Fruit fly (Drosophila melanogaster) whole organism, embryonic: Measurements from ENCODE around the gene CG6693.

Source experiments
- Atf3 ChIP-seq: fragments of 200-800 bp; sonication (Bioruptor generic); optimal IDR thresholded peaks from 3 replicates; lab custom pipeline; 2016; ENCODE audit warnings: missing biosample characterization, missing genetic modification characterization
- CG11093 ChIP-seq: fragments of 200-800 bp; sonication (Bioruptor generic); IDR thresholded peaks from 3 replicates; pipeline ENCODE4 v1.3.6; 2022; ENCODE audit warnings: missing biosample characterization, missing genetic modification characterization
- CG11398 ChIP-seq: fragments of 200-800 bp; sonication (Bioruptor generic); optimal IDR thresholded peaks from 2 replicates; lab custom pipeline; 2016; ENCODE audit warnings: missing biosample characterization, missing genetic modification characterization
- CG11504 ChIP-seq: fragments of 200-800 bp; sonication (Bioruptor generic); optimal IDR thresholded peaks from 3 replicates; lab custom pipeline; 2019; ENCODE audit warnings: missing biosample characterization, mild to moderate bottlenecking, missing genetic modification characterization, moderate library complexity
- CG1647 ChIP-seq: fragments of 200-800 bp; sonication (Bioruptor generic); optimal IDR thresholded peaks from 3 replicates; lab custom pipeline; 2016; ENCODE audit warnings: missing biosample characterization, missing genetic modification characterization
- CG16813 ChIP-seq: fragments of 200-800 bp; sonication (Bioruptor generic); IDR thresholded peaks from 3 replicates; pipeline ENCODE4 v1.3.6; 2022; ENCODE audit warnings: missing biosample characterization, missing genetic modification characterization; ENCODE audit not compliant: partially characterized antibody
- CG17186 ChIP-seq: fragments of 200-800 bp; sonication (Bioruptor generic); optimal IDR thresholded peaks from 3 replicates; lab custom pipeline; 2017; ENCODE audit warnings: missing biosample characterization, missing genetic modification reagents, missing genetic modification characterization
- CG17802 ChIP-seq: fragments of 200-800 bp; sonication (Bioruptor generic); optimal IDR thresholded peaks from 2 replicates; lab custom pipeline; 2018; ENCODE audit warnings: missing biosample characterization, mild to moderate bottlenecking, missing genetic modification characterization, moderate library complexity
- CG18764 ChIP-seq: fragments of 200-800 bp; sonication (Bioruptor generic); optimal IDR thresholded peaks from 3 replicates; lab custom pipeline; 2016; ENCODE audit warnings: missing biosample characterization, missing genetic modification characterization
- CG3838 ChIP-seq: fragments of 200-800 bp; sonication (Bioruptor generic); optimal IDR thresholded peaks from 3 replicates; lab custom pipeline; 2016; ENCODE audit warnings: missing biosample characterization, missing genetic modification characterization
- CG3995 ChIP-seq: fragments of 200-800 bp; sonication (Bioruptor generic); optimal IDR thresholded peaks from 3 replicates; lab custom pipeline; 2016; ENCODE audit warnings: missing biosample characterization, missing genetic modification characterization
- CG4617 ChIP-seq: fragments of 200-800 bp; sonication (Bioruptor generic); optimal IDR thresholded peaks from 3 replicates; lab custom pipeline; 2016; ENCODE audit warnings: missing biosample characterization, missing genetic modification characterization, borderline replicate concordance
- CG4730 ChIP-seq: fragments of 200-800 bp; sonication (Bioruptor generic); IDR thresholded peaks from 2 replicates; pipeline ENCODE4 v1.3.6; 2022; ENCODE audit warnings: missing biosample characterization, missing genetic modification characterization
- CG8359 ChIP-seq: fragments of 200-800 bp; sonication (Bioruptor generic); optimal IDR thresholded peaks from 2 replicates; lab custom pipeline; 2017; ENCODE audit warnings: missing biosample characterization, mild to moderate bottlenecking, missing genetic modification characterization, borderline replicate concordance
- CoRest ChIP-seq: fragments of 200-800 bp; sonication (Bioruptor generic); optimal IDR thresholded peaks from 3 replicates; lab custom pipeline; 2018; ENCODE audit warnings: missing biosample characterization, mild to moderate bottlenecking, missing genetic modification characterization, moderate library complexity
- Dip3 ChIP-seq: fragments of 200-800 bp; sonication (Bioruptor generic); optimal IDR thresholded peaks from 3 replicates; lab custom pipeline; 2016; ENCODE audit warnings: missing biosample characterization, missing genetic modification characterization
- Doc3 ChIP-seq: fragments of 200-800 bp; sonication (Bioruptor generic); IDR thresholded peaks from 3 replicates; pipeline ENCODE4 v1.3.6; 2022; ENCODE audit warnings: missing biosample characterization, missing genetic modification characterization; ENCODE audit not compliant: partially characterized antibody
- E2f1 ChIP-seq: fragments of 200-800 bp; sonication (Bioruptor generic); IDR thresholded peaks from 2 replicates; pipeline ENCODE4 v1.3.6; 2022; ENCODE audit warnings: missing biosample characterization, missing genetic modification characterization
- GATAe ChIP-seq: fragments of 200-800 bp; sonication (Bioruptor generic); conservative IDR thresholded peaks from 2 replicates; pipeline ENCODE4 v1.3.6; 2022; ENCODE audit warnings: missing biosample characterization, missing genetic modification characterization
- Mes4 ChIP-seq: fragments of 200-800 bp; sonication (Bioruptor generic); optimal IDR thresholded peaks from 2 replicates; lab custom pipeline; 2016; ENCODE audit warnings: missing biosample characterization, missing genetic modification characterization
- Myb ChIP-seq: fragments of 200-800 bp; sonication (Bioruptor generic); optimal IDR thresholded peaks from 2 replicates; lab custom pipeline; 2016; ENCODE audit warnings: missing biosample characterization, missing genetic modification characterization
- Neu2 ChIP-seq: fragments of 200-800 bp; sonication (Bioruptor generic); optimal IDR thresholded peaks from 3 replicates; lab custom pipeline; 2016; ENCODE audit warnings: missing biosample characterization, missing genetic modification characterization, borderline replicate concordance
- Nf-YB ChIP-seq: fragments of 200-800 bp; sonication (Bioruptor generic); optimal IDR thresholded peaks from 3 replicates; lab custom pipeline; 2019; ENCODE audit warnings: missing biosample characterization, mild to moderate bottlenecking, missing genetic modification characterization, moderate library complexity
- Oaz ChIP-seq: fragments of 200-800 bp; sonication (Bioruptor generic); IDR thresholded peaks from 2 replicates; pipeline ENCODE4 v1.3.6; 2022; ENCODE audit warnings: missing biosample characterization, missing genetic modification characterization
- Six4 ChIP-seq: fragments of 200-800 bp; sonication (Bioruptor generic); optimal IDR thresholded peaks from 2 replicates; lab custom pipeline; 2016; ENCODE audit warnings: missing biosample characterization, missing genetic modification characterization
- Sry-β ChIP-seq: fragments of 200-800 bp; sonication (Bioruptor generic); optimal IDR thresholded peaks from 2 replicates; lab custom pipeline; 2018; ENCODE audit warnings: missing biosample characterization, mild to moderate bottlenecking, missing genetic modification characterization, moderate library complexity
- Vsx1 ChIP-seq: fragments of 200-800 bp; sonication (Bioruptor generic); optimal IDR thresholded peaks from 2 replicates; lab custom pipeline; 2017; ENCODE audit warnings: missing biosample characterization, mild to moderate bottlenecking, missing genetic modification characterization, missing genetic modification reagents
- al ChIP-seq: fragments of 200-800 bp; sonication (Bioruptor generic); IDR thresholded peaks from 2 replicates; pipeline ENCODE4 v1.3.6; 2022; ENCODE audit warnings: missing biosample characterization, missing genetic modification characterization
- aop ChIP-seq: fragments of 200-800 bp; sonication (Bioruptor generic); IDR thresholded peaks from 2 replicates; pipeline ENCODE4 v1.3.6; 2022; ENCODE audit warnings: missing biosample characterization, missing genetic modification characterization
- ara ChIP-seq: fragments of 200-800 bp; sonication (Bioruptor generic); IDR thresholded peaks from 2 replicates; pipeline ENCODE4 v1.3.6; 2022; ENCODE audit warnings: missing biosample characterization, missing genetic modification characterization
- ash1 ChIP-seq: fragments of 200-800 bp; sonication (Bioruptor generic); optimal IDR thresholded peaks from 2 replicates; lab custom pipeline; 2018; ENCODE audit warnings: missing biosample characterization, mild to moderate bottlenecking, missing genetic modification characterization
- cg ChIP-seq: fragments of 200-800 bp; sonication (Bioruptor generic); optimal IDR thresholded peaks from 3 replicates; lab custom pipeline; 2019; ENCODE audit warnings: missing biosample characterization, mild to moderate bottlenecking, missing genetic modification characterization, moderate library complexity
- crc ChIP-seq: fragments of 200-800 bp; sonication (Bioruptor generic); optimal IDR thresholded peaks from 2 replicates; lab custom pipeline; 2016; ENCODE audit warnings: missing biosample characterization, missing genetic modification characterization
- ems ChIP-seq: fragments of 200-800 bp; sonication (Bioruptor generic); optimal IDR thresholded peaks from 3 replicates; lab custom pipeline; 2016; ENCODE audit warnings: missing biosample characterization, missing genetic modification characterization
- fd3F ChIP-seq: fragments of 200-800 bp; sonication (Bioruptor generic); optimal IDR thresholded peaks from 2 replicates; lab custom pipeline; 2018; ENCODE audit warnings: missing biosample characterization, mild to moderate bottlenecking, missing genetic modification characterization, moderate library complexity
- gcm ChIP-seq: fragments of 200-800 bp; sonication (Bioruptor generic); optimal IDR thresholded peaks from 2 replicates; lab custom pipeline; 2019; ENCODE audit warnings: missing biosample characterization, mild to moderate bottlenecking, missing genetic modification characterization, moderate library complexity
- grn ChIP-seq: fragments of 200-800 bp; sonication (Bioruptor generic); optimal IDR thresholded peaks from 3 replicates; lab custom pipeline; 2017; ENCODE audit warnings: missing biosample characterization, missing genetic modification characterization
- ham ChIP-seq: fragments of 200-800 bp; sonication (Bioruptor generic); IDR thresholded peaks from 2 replicates; pipeline ENCODE4 v1.3.6; 2022; ENCODE audit warnings: missing biosample characterization, missing genetic modification characterization
- inv ChIP-seq: fragments of 200-800 bp; sonication (Bioruptor generic); IDR thresholded peaks from 2 replicates; pipeline ENCODE4 v1.3.6; 2022; ENCODE audit warnings: missing biosample characterization, missing genetic modification characterization; ENCODE audit not compliant: partially characterized antibody
- lab ChIP-seq: fragments of 200-800 bp; sonication (Bioruptor generic); optimal IDR thresholded peaks from 3 replicates; lab custom pipeline; 2017; ENCODE audit warnings: missing biosample characterization, missing genetic modification characterization, mild to moderate bottlenecking, moderate library complexity, missing genetic modification reagents
- nerfin-2 ChIP-seq: fragments of 200-800 bp; sonication (Bioruptor generic); IDR thresholded peaks from 2 replicates; pipeline ENCODE4 v1.3.6; 2022; ENCODE audit warnings: missing biosample characterization, missing genetic modification characterization; ENCODE audit not compliant: partially characterized antibody
- pita ChIP-seq: fragments of 200-800 bp; sonication (Bioruptor generic); optimal IDR thresholded peaks from 2 replicates; lab custom pipeline; 2017; ENCODE audit warnings: missing biosample characterization, mild to moderate bottlenecking, missing genetic modification characterization
- pzg ChIP-seq: fragments of 200-800 bp; sonication (Bioruptor generic); optimal IDR thresholded peaks from 3 replicates; lab custom pipeline; 2018; ENCODE audit warnings: missing biosample characterization, mild to moderate bottlenecking, missing genetic modification characterization, moderate library complexity
- sc ChIP-seq, 3 experiments: fragments of >200 bp in 2 of 3; fragments of 200-800 bp in 1 of 3; sonication (Bioruptor generic) in 1 of 3; optimal IDR thresholded peaks; 2 replicates in 2 of 3; 3 replicates in 1 of 3; lab custom pipeline; 2017; ENCODE audit warnings: mild to moderate bottlenecking in 1 of 3, missing biosample characterization in 1 of 3, missing genetic modification characterization in 1 of 3, missing genetic modification reagents in 1 of 3
- tin ChIP-seq: fragments of 200-800 bp; sonication (Bioruptor generic); optimal IDR thresholded peaks from 3 replicates; lab custom pipeline; 2016; ENCODE audit warnings: missing biosample characterization, missing genetic modification characterization
- tna ChIP-seq: fragments of 200-800 bp; sonication (Bioruptor generic); IDR thresholded peaks from 2 replicates; pipeline ENCODE4 v1.3.6; 2022; ENCODE audit warnings: missing biosample characterization, missing genetic modification characterization; ENCODE audit not compliant: partially characterized antibody
- usp ChIP-seq: fragments of >200 bp; optimal IDR thresholded peaks from 2 replicates; lab custom pipeline; 2017; ENCODE audit warnings: missing biosample characterization, missing genetic modification characterization
- vfl ChIP-seq: fragments of 200-800 bp; sonication (Bioruptor generic); optimal IDR thresholded peaks from 2 replicates; lab custom pipeline; 2016; ENCODE audit warnings: missing biosample characterization, missing genetic modification characterization
- wor ChIP-seq: fragments of 200-800 bp; sonication (Bioruptor generic); IDR thresholded peaks from 2 replicates; pipeline ENCODE4 v1.3.6; 2022; ENCODE audit warnings: missing biosample characterization, missing genetic modification characterization
- zen ChIP-seq: fragments of 200-800 bp; sonication (Bioruptor generic); optimal IDR thresholded peaks from 3 replicates; lab custom pipeline; 2018; ENCODE audit warnings: missing biosample characterization, mild to moderate bottlenecking, missing genetic modification characterization, moderate library complexity

The CG6693 gene

dm6 chr3R:11269013-11269412 is 47.6 kb upstream of the CG6693 start (continued):
- TF ChIP-seq grn (GFP tag; lab: Kevin White, UChicago), result no peak
- no peak for TF ChIP-seq CG11398 (GFP tag; lab: Kevin White, UChicago)
- peak; percentile 9 for TF ChIP-seq CG4617 (GFP tag; lab: Kevin White, UChicago)
- TF ChIP-seq Atf3 (GFP tag; lab: Kevin White, UChicago), result peak; percentile 66
- TF ChIP-seq ash1 (GFP tag; lab: Kevin White, UChicago), result peak; percentile 29
- peak; percentile 43 for TF ChIP-seq CG17186 (GFP tag; lab: Kevin White, UChicago)
- no peak for TF ChIP-seq al
- TF ChIP-seq aop (GFP tag; lab: Robert Waterston, UW), result no peak
- peak; percentile 60 for TF ChIP-seq Sry-β (GFP tag; lab: Kevin White, UChicago)
- no peak for TF ChIP-seq Doc3
- TF ChIP-seq CG16813 (GFP tag; lab: Robert Waterston, UW), result no peak
- TF ChIP-seq Neu2 (GFP tag; lab: Kevin White, UChicago), result no peak
- no peak for TF ChIP-seq CG3995 (GFP tag; lab: Kevin White, UChicago)
- TF ChIP-seq sc (optimal IDR thresholded peaks at IDR 0.05; lab: Kevin White, UChicago), result no peak
- peak; percentile 73 for TF ChIP-seq sc (GFP tag; optimal IDR thresholded peaks at IDR 0.05; lab: Kevin White, UChicago)
- no peak for TF ChIP-seq inv (GFP tag; lab: Robert Waterston, UW)
- no peak for TF ChIP-seq pzg (GFP tag; lab: Kevin White, UChicago)
- peak; percentile 75 for TF ChIP-seq Six4 (GFP tag; lab: Kevin White, UChicago)
- TF ChIP-seq Dip3, result no peak
- TF ChIP-seq CG11504 (tag; lab: Kevin White, UChicago), result no peak
- TF ChIP-seq GATAe (GFP tag; lab: Robert Waterston, UW), result no peak
- TF ChIP-seq pita (GFP tag; lab: Kevin White, UChicago), result no peak
- TF ChIP-seq tna (GFP tag; lab: Robert Waterston, UW), result no peak
- TF ChIP-seq cg (GFP tag; lab: Kevin White, UChicago), result no peak
- TF ChIP-seq CoRest, result peak; percentile 65
- no peak for TF ChIP-seq gcm (GFP tag; lab: Kevin White, UChicago)
- peak; percentile 13 for TF ChIP-seq Myb (GFP tag; lab: Kevin White, UChicago)
- TF ChIP-seq Mes4 (GFP tag; lab: Kevin White, UChicago), result peak; percentile 65
- TF ChIP-seq Vsx1 (GFP tag; lab: Kevin White, UChicago), result peak; percentile 75
- TF ChIP-seq vfl (GFP tag; lab: Kevin White, UChicago), result no peak
- peak; percentile 71 for TF ChIP-seq tin (GFP tag; lab: Kevin White, UChicago)
- TF ChIP-seq E2f1 (GFP tag; lab: Robert Waterston, UW), result no peak
- TF ChIP-seq CG8359, result peak; percentile 77
- TF ChIP-seq lab (GFP tag; lab: Kevin White, UChicago), result peak; percentile 79
- no peak for TF ChIP-seq crc (GFP tag; lab: Kevin White, UChicago)
- peak; percentile 82 for TF ChIP-seq zen (tag; lab: Kevin White, UChicago)
- TF ChIP-seq usp, result no peak
- TF ChIP-seq CG11093, result no peak
- TF ChIP-seq ara (GFP tag; lab: Robert Waterston, UW), result peak; percentile 77
- no peak for TF ChIP-seq fd3F (GFP tag; lab: Kevin White, UChicago)
- peak; percentile 73 for TF ChIP-seq CG17802 (tag; lab: Kevin White, UChicago)
- TF ChIP-seq ems (GFP tag; lab: Kevin White, UChicago), result peak; percentile 54
- TF ChIP-seq Nf-YB (GFP tag; lab: Kevin White, UChicago), result peak; percentile 58
- no peak for TF ChIP-seq Oaz (GFP tag; lab: Robert Waterston, UW)
- TF ChIP-seq CG4730, result no peak; the same call in 1 of the 2 replicates
- TF ChIP-seq ham, result no peak
- no peak for TF ChIP-seq CG1647
- peak; percentile 82 for TF ChIP-seq CG18764 (GFP tag; lab: Kevin White, UChicago)
- no peak for TF ChIP-seq CG3838
- TF ChIP-seq wor (GFP tag; lab: Robert Waterston, UW), result no peak
- no peak for TF ChIP-seq nerfin-2 (GFP tag; lab: Robert Waterston, UW)
